Worm (Caenorhabditis elegans) whole organism, L2 larva: ENCODE measurements around the gene lst-4.

ENCODE experiments used
- ZK546.5 ChIP-seq: sonication (generic microtip); optimal IDR thresholded peaks from 2 replicates; lab custom pipeline; 2017; ENCODE audit warnings: missing biosample characterization, missing genetic modification characterization
- ama-1 ChIP-seq: fragments of 150-350 bp; optimal IDR thresholded peaks from 2 replicates; lab custom pipeline; 2018; ENCODE audit warnings: inconsistent platforms
- blmp-1 ChIP-seq: sonication (generic microtip); optimal IDR thresholded peaks from 2 replicates; lab custom pipeline; 2017; ENCODE audit warnings: missing genetic modification characterization, mild to moderate bottlenecking, missing compliant biosample characterization, antibody characterized with exemption, moderate library complexity; ENCODE audit not compliant: insufficient read depth
- ceh-16 ChIP-seq: fragments of 150-350 bp; optimal IDR thresholded peaks from 2 replicates; lab custom pipeline; 2014; ENCODE audit warnings: missing biosample characterization, missing genetic modification characterization
- egl-27 ChIP-seq: sonication (generic microtip); optimal IDR thresholded peaks from 3 replicates; lab custom pipeline; 2017; ENCODE audit warnings: missing biosample characterization, missing genetic modification reagents, missing genetic modification characterization
- gmeb-1 ChIP-seq: fragments of 150-350 bp; optimal IDR thresholded peaks from 2 replicates; lab custom pipeline; 2014; ENCODE audit warnings: missing biosample characterization, missing genetic modification characterization
- lin-39 ChIP-seq: fragments of 150-350 bp; optimal IDR thresholded peaks from 2 replicates; lab custom pipeline; 2014; ENCODE audit warnings: missing biosample characterization, missing genetic modification reagents, missing genetic modification characterization
- lsy-2 ChIP-seq, 2 experiments: fragments of 150-350 bp in 1 of 2; sonication (generic microtip) in 1 of 2; optimal IDR thresholded peaks; 2 replicates each; lab custom pipeline; 2014 to 2017; ENCODE audit warnings: missing biosample characterization in 2 of 2, missing genetic modification characterization in 2 of 2
- nhr-12 ChIP-seq: fragments of 150-350 bp; optimal IDR thresholded peaks from 2 replicates; lab custom pipeline; 2014; ENCODE audit warnings: missing biosample characterization, missing genetic modification characterization
- nhr-23 ChIP-seq: fragments of 150-350 bp; optimal IDR thresholded peaks from 2 replicates; lab custom pipeline; 2014; ENCODE audit warnings: missing biosample characterization, missing genetic modification reagents, missing genetic modification characterization
- unc-62 ChIP-seq: fragments of 150-350 bp; optimal IDR thresholded peaks from 2 replicates; lab custom pipeline; 2014; ENCODE audit warnings: missing biosample characterization, missing genetic modification reagents, missing genetic modification characterization
- zag-1 ChIP-seq: fragments of 150-350 bp; optimal IDR thresholded peaks from 2 replicates; lab custom pipeline; 2014; ENCODE audit warnings: missing biosample characterization, missing genetic modification characterization
- ztf-1 ChIP-seq: fragments of 200-800 bp; sonication (Bioruptor generic); conservative IDR thresholded peaks from 2 replicates; pipeline ENCODE4 v1.3.6; 2022; ENCODE audit warnings: missing genetic modification characterization, missing compliant biosample characterization

ce11 chrIV:14050900-14051299, 18.8 kb downstream of the lst-4 start, which contains the start of gene semo-1:
- TF ChIP-seq lsy-2 (tag; optimal IDR thresholded peaks at IDR 0.05; lab: Kevin White, UChicago) (no peak), zag-1 (tag; lab: Kevin White, UChicago) (no peak), ZK546.5 (tag; lab: Kevin White, UChicago) (no peak), ama-1 (no peak), nhr-12 (no peak), unc-62 (no peak), ztf-1 (GFP tag; lab: Robert Waterston, UW) (no peak), nhr-23 (no peak), lin-39 (no peak), egl-27 (tag; lab: Kevin White, UChicago) (no peak), gmeb-1 (tag; lab: Kevin White, UChicago) (no peak), ceh-16 (tag; lab: Kevin White, UChicago) (no peak), blmp-1 (tag; lab: Kevin White, UChicago) (no peak)
